Fruit fly (Drosophila melanogaster): ENCODE results near the gene CG14073.
A peak's percentile ranks its signal among the peaks of the same experiment; 100 is the strongest.

CG14073 gene

DNA sequence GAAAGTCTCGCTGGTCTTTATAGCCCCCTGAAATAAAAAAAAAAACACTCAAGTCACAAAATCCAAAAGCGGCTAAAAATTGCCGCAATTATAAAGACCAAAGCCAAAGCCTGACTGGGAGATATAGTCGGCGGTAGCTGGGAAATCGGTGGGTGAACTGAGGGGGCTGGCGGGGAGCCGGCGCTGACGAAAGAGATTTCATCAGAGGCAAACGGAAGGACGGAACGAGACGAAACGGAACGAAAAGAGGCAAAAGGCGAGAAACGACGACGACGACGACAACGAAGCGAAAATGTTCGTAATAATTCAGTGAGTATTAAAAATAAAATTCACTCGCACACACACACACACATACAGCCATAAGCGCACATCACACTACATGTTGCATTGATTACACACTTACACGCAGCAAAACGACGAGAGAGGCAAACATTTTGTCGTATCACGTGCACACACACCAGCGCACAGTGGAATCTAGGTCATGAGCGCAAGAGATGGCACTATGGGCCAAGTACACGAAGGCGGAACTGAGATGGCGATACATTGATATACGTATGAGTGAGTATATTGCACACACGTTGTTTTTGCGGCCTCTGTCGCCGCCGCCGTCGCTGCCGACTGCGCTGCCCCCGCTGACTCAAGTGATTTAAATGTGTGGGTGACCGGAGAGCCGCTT lies 61.4 kb downstream of the CG14073 start:
- TF ChIP-seq Stat92E (GFP tag; optimal IDR thresholded peaks at IDR 0.05), result peak in 1 of 3 experiments; percentile 63
- peak; percentile 55 for TF ChIP-seq nau (GFP tag; optimal IDR thresholded peaks at IDR 0.05)
- no peak for TF ChIP-seq zen (tag; optimal IDR thresholded peaks at IDR 0.05)
- peak; percentile 74 for TF ChIP-seq CG34376 (GFP tag; optimal IDR thresholded peaks at IDR 0.05)
- peak; percentile 22 for TF ChIP-seq CG9727 (GFP tag; optimal IDR thresholded peaks at IDR 0.05)
- TF ChIP-seq lov (optimal IDR thresholded peaks at IDR 0.05), result no peak
- 0 out of 3 replicates have a peak, but pooled peaks have one; percentile 62 for TF ChIP-seq lov (GFP tag; IDR thresholded peaks at IDR 0.05)
- no peak for TF ChIP-seq Lpt (GFP tag; optimal IDR thresholded peaks at IDR 0.05)
- TF ChIP-seq klu (GFP tag; IDR thresholded peaks at IDR 0.05), result no peak
- peak; percentile 21 for TF ChIP-seq CG17385 (GFP tag; optimal IDR thresholded peaks at IDR 0.05)
- peak; percentile 34 for TF ChIP-seq Nf-YC (tag; optimal IDR thresholded peaks at IDR 0.05)
- TF ChIP-seq CG6254 (GFP tag; optimal IDR thresholded peaks at IDR 0.05), result peak; percentile 26
- peak; percentile 93 for TF ChIP-seq kni (GFP tag; optimal IDR thresholded peaks at IDR 0.05)
- TF ChIP-seq CG17359 (tag; optimal IDR thresholded peaks at IDR 0.05), result peak; percentile 21
- peak; percentile 37 for TF ChIP-seq CG13894 (tag; optimal IDR thresholded peaks at IDR 0.05)
- peak; percentile 65 for TF ChIP-seq kay (GFP tag; optimal IDR thresholded peaks at IDR 0.05)
- TF ChIP-seq ara (GFP tag; IDR thresholded peaks at IDR 0.05), result no peak
- TF ChIP-seq Asciz (GFP tag; optimal IDR thresholded peaks at IDR 0.05), result peak; percentile 6
- peak; percentile 55 to 94 for TF ChIP-seq Eip74EF (GFP tag; optimal IDR thresholded peaks at IDR 0.05)
- peak; percentile 66; the same call in 1 of the 3 replicates for TF ChIP-seq CG2199 (GFP tag; IDR thresholded peaks at IDR 0.05)
- TF ChIP-seq CG18262 (tag; optimal IDR thresholded peaks at IDR 0.05), result no peak
- peak; percentile 70 for TF ChIP-seq CG12155 (GFP tag; optimal IDR thresholded peaks at IDR 0.05)
- TF ChIP-seq Ada2b (GFP tag; IDR thresholded peaks at IDR 0.05), result no peak
- TF ChIP-seq CG33557 (GFP tag; optimal IDR thresholded peaks at IDR 0.05), result peak; percentile 4
- peak; percentile 58; the same call in 1 of the 2 replicates for TF ChIP-seq sna (GFP tag; IDR thresholded peaks at IDR 0.05; ENCODE audit: partially characterized antibody)
- TF ChIP-seq cg (GFP tag; optimal IDR thresholded peaks at IDR 0.05), result peak; percentile 99
- peak; percentile 20 for TF ChIP-seq twi (tag; optimal IDR thresholded peaks at IDR 0.05)
- no peak for TF ChIP-seq CoRest (tag; optimal IDR thresholded peaks at IDR 0.05)
- TF ChIP-seq exex (tag; optimal IDR thresholded peaks at IDR 0.05), result peak; percentile 24
- peak; percentile 67; the same call in 1 of the 2 replicates for TF ChIP-seq vvl (GFP tag; IDR thresholded peaks at IDR 0.05)
- peak; percentile 67 for TF ChIP-seq CrebB (tag; optimal IDR thresholded peaks at IDR 0.05)
- TF ChIP-seq Dad (GFP tag; optimal IDR thresholded peaks at IDR 0.05), result no peak
- TF ChIP-seq CG18599 (GFP tag; optimal IDR thresholded peaks at IDR 0.05), result peak; percentile 3
- TF ChIP-seq Dip3 (GFP tag; optimal IDR thresholded peaks at IDR 0.05), result no peak
- peak; percentile 66; the same call in 1 of the 2 replicates for TF ChIP-seq Bgb (GFP tag; IDR thresholded peaks at IDR 0.05; ENCODE audit: partially characterized antibody)
- TF ChIP-seq pfk (GFP tag; optimal IDR thresholded peaks at IDR 0.05), result peak; percentile 84
- TF ChIP-seq GATAe (GFP tag; conservative IDR thresholded peaks at IDR 0.05), result 0 out of 2 replicates have a peak, but pooled peaks have one; percentile 12
- no peak for TF ChIP-seq az2 (GFP tag; optimal IDR thresholded peaks at IDR 0.05)
- TF ChIP-seq Max (GFP tag; optimal IDR thresholded peaks at IDR 0.05), result no peak
- TF ChIP-seq CG17328 (GFP tag; IDR thresholded peaks at IDR 0.05), result peak; percentile 48; the same call in 1 of the 2 replicates
- 0 out of 2 replicates have a peak, but pooled peaks have one; percentile 26 for TF ChIP-seq HLH3B (GFP tag; IDR thresholded peaks at IDR 0.05)
- peak; percentile 16 for TF ChIP-seq kah (GFP tag; optimal IDR thresholded peaks at IDR 0.05)
- peak; percentile 100 for TF ChIP-seq sd (tag; optimal IDR thresholded peaks at IDR 0.05)
- peak; percentile 96 for TF ChIP-seq mirr (GFP tag; optimal IDR thresholded peaks at IDR 0.05)
- TF ChIP-seq Mrtf (GFP tag; IDR thresholded peaks at IDR 0.05), result no peak
- TF ChIP-seq Gsc (GFP tag; IDR thresholded peaks at IDR 0.05), result no peak
- TF ChIP-seq CG8281 (tag; optimal IDR thresholded peaks at IDR 0.05), result peak; percentile 41
- TF ChIP-seq CG15601 (tag; optimal IDR thresholded peaks at IDR 0.05), result peak; percentile 31

Measured in whole organism, embryonic.